Worm (Caenorhabditis elegans): Measurements from ENCODE around the gene dpl-1.

The dpl-1 gene

ce11 chrII:9167730-9168129 is 2.0 kb upstream of the dpl-1 start, which contains the start of gene T23G7.3:
TSS of gene T23G7.3 (minus strand) at chrII:9167830.
- TF ChIP-seq ztf-23 (GFP tag; IDR thresholded peaks at IDR 0.05) (no peak), tab-1 (GFP tag; IDR thresholded peaks at IDR 0.05) (no peak), med-1 (GFP tag; optimal IDR thresholded peaks at IDR 0.05; ENCODE audit: insufficient read depth) (no peak)

ce11 chrII:9170048-9170447 is 338 bp downstream of the dpl-1 start:
- no peak for TF ChIP-seq med-1 (GFP tag; optimal IDR thresholded peaks at IDR 0.05; ENCODE audit: insufficient read depth)
- no peak for TF ChIP-seq tab-1 (GFP tag; IDR thresholded peaks at IDR 0.05)
- no peak for TF ChIP-seq T22C8.4 (GFP tag; IDR thresholded peaks at IDR 0.05)
- no peak for TF ChIP-seq ztf-29 (GFP tag; IDR thresholded peaks at IDR 0.05)
- TF ChIP-seq cog-1 (tag; optimal IDR thresholded peaks at IDR 0.05) = no peak
- no peak for TF ChIP-seq flt-1 (GFP tag; IDR thresholded peaks at IDR 0.05)
- TF ChIP-seq klf-2 (GFP tag; conservative IDR thresholded peaks at IDR 0.05) = no peak
- no peak for TF ChIP-seq ztf-23 (GFP tag; IDR thresholded peaks at IDR 0.05)
- TF ChIP-seq ref-1 (GFP tag; conservative IDR thresholded peaks at IDR 0.05) = no peak

ce11 chrII:9170851-9171250 is 1.1 kb downstream of the dpl-1 start:
- TF ChIP-seq ztf-29 (GFP tag; IDR thresholded peaks at IDR 0.05) (no peak), ref-1 (GFP tag; conservative IDR thresholded peaks at IDR 0.05) (no peak), ztf-23 (GFP tag; IDR thresholded peaks at IDR 0.05) (no peak), flt-1 (GFP tag; IDR thresholded peaks at IDR 0.05) (no peak), klf-2 (GFP tag; conservative IDR thresholded peaks at IDR 0.05) (no peak), cog-1 (tag; optimal IDR thresholded peaks at IDR 0.05) (no peak), tab-1 (GFP tag; IDR thresholded peaks at IDR 0.05) (no peak), med-1 (GFP tag; optimal IDR thresholded peaks at IDR 0.05; ENCODE audit: insufficient read depth) (no peak), T22C8.4 (GFP tag; IDR thresholded peaks at IDR 0.05) (no peak)

- TF ChIP-seq ref-1 (GFP tag; conservative IDR thresholded peaks at IDR 0.05) = no peak
Measured at ce11 chrII:9171466-9172187, 1.9 kb downstream of the dpl-1 start.

- TF ChIP-seq med-1 (GFP tag; optimal IDR thresholded peaks at IDR 0.05; ENCODE audit: insufficient read depth) (no peak), klf-2 (GFP tag; conservative IDR thresholded peaks at IDR 0.05) (no peak), ztf-29 (GFP tag; IDR thresholded peaks at IDR 0.05) (no peak), ref-1 (GFP tag; conservative IDR thresholded peaks at IDR 0.05) (no peak), ztf-23 (GFP tag; IDR thresholded peaks at IDR 0.05) (no peak), T22C8.4 (GFP tag; IDR thresholded peaks at IDR 0.05) (no peak), tab-1 (GFP tag; IDR thresholded peaks at IDR 0.05) (no peak)
Measured at ce11 chrII:9172849-9173248, 3.1 kb downstream of the dpl-1 start, which contains the start of gene T23G7.2. TSS of gene T23G7.2 (minus strand) at chrII:9172949.

- no peak for TF ChIP-seq cog-1 (tag; optimal IDR thresholded peaks at IDR 0.05)
- no peak for TF ChIP-seq med-1 (GFP tag; optimal IDR thresholded peaks at IDR 0.05; ENCODE audit: insufficient read depth)
- TF ChIP-seq ref-1 (GFP tag; conservative IDR thresholded peaks at IDR 0.05) = no peak
Measured at ce11 chrII:9173471-9173870, 3.8 kb downstream of the dpl-1 start.

- TF ChIP-seq ref-1 (GFP tag; conservative IDR thresholded peaks at IDR 0.05) = no peak
- TF ChIP-seq ztf-23 (GFP tag; IDR thresholded peaks at IDR 0.05) = no peak
- TF ChIP-seq tab-1 (GFP tag; IDR thresholded peaks at IDR 0.05) = no peak
- TF ChIP-seq flt-1 (GFP tag; IDR thresholded peaks at IDR 0.05) = no peak
- no peak for TF ChIP-seq klf-2 (GFP tag; conservative IDR thresholded peaks at IDR 0.05)
- no peak for TF ChIP-seq med-1 (GFP tag; optimal IDR thresholded peaks at IDR 0.05; ENCODE audit: insufficient read depth)
- TF ChIP-seq cog-1 (tag; optimal IDR thresholded peaks at IDR 0.05) = no peak
- TF ChIP-seq ztf-29 (GFP tag; IDR thresholded peaks at IDR 0.05) = no peak
Measured at ce11 chrII:9176523-9176922, 6.8 kb downstream of the dpl-1 start.

ce11 chrII:9177080-9177479 is 7.4 kb downstream of the dpl-1 start, which contains the start of the genes sec-5 and pir-1:
TSS of gene sec-5 (minus strand) at chrII:9177152.
TSS of gene pir-1 (plus strand) at chrII:9177300.
- TF ChIP-seq T22C8.4 (GFP tag; IDR thresholded peaks at IDR 0.05) (no peak), tab-1 (GFP tag; IDR thresholded peaks at IDR 0.05) (no peak), flt-1 (GFP tag; IDR thresholded peaks at IDR 0.05) (0 out of 2 replicates have a peak, but pooled peaks have one; percentile 26), ref-1 (GFP tag; conservative IDR thresholded peaks at IDR 0.05) (no peak), klf-2 (GFP tag; conservative IDR thresholded peaks at IDR 0.05) (no peak), med-1 (GFP tag; optimal IDR thresholded peaks at IDR 0.05; ENCODE audit: insufficient read depth) (no peak), ztf-29 (GFP tag; IDR thresholded peaks at IDR 0.05) (no peak), ztf-23 (GFP tag; IDR thresholded peaks at IDR 0.05) (no peak)

- no peak for TF ChIP-seq ztf-29 (GFP tag; IDR thresholded peaks at IDR 0.05)
- TF ChIP-seq tab-1 (GFP tag; IDR thresholded peaks at IDR 0.05) = peak; percentile 61; the same call in 1 of the 2 replicates
- no peak for TF ChIP-seq cog-1 (tag; optimal IDR thresholded peaks at IDR 0.05)
- TF ChIP-seq ref-1 (GFP tag; conservative IDR thresholded peaks at IDR 0.05) = no peak
- no peak for TF ChIP-seq T22C8.4 (GFP tag; IDR thresholded peaks at IDR 0.05)
Measured at ce11 chrII:9178811-9179210, 9.1 kb downstream of the dpl-1 start.

ce11 chrII:9181155-9181554 is 11.4 kb downstream of the dpl-1 start:
- TF ChIP-seq flt-1 (GFP tag; IDR thresholded peaks at IDR 0.05) (no peak), med-1 (GFP tag; optimal IDR thresholded peaks at IDR 0.05; ENCODE audit: insufficient read depth) (no peak), ztf-29 (GFP tag; IDR thresholded peaks at IDR 0.05) (no peak), klf-2 (GFP tag; conservative IDR thresholded peaks at IDR 0.05) (no peak), ztf-23 (GFP tag; IDR thresholded peaks at IDR 0.05) (no peak)

ce11 chrII:9185915-9186314 is 16.2 kb downstream of the dpl-1 start:
- TF ChIP-seq tab-1 (GFP tag; IDR thresholded peaks at IDR 0.05) (no peak), klf-2 (GFP tag; conservative IDR thresholded peaks at IDR 0.05) (no peak), flt-1 (GFP tag; IDR thresholded peaks at IDR 0.05) (no peak), ref-1 (GFP tag; conservative IDR thresholded peaks at IDR 0.05) (no peak)

Data from whole organism, midembryonic.